Fruit fly (Drosophila melanogaster) whole organism, embryonic: Measurements from ENCODE around the gene CG31542.

Experiments used
- Abd-B ChIP-seq: fragments of 200-800 bp; sonication (Bioruptor generic); optimal IDR thresholded peaks from 2 replicates; lab custom pipeline; 2018; ENCODE audit warnings: missing biosample characterization, mild to moderate bottlenecking, missing genetic modification characterization, moderate library complexity
- Antp ChIP-seq: fragments of 200-800 bp; sonication (Bioruptor generic); optimal IDR thresholded peaks from 3 replicates; lab custom pipeline; 2016; ENCODE audit warnings: missing biosample characterization, missing genetic modification characterization
- C15 ChIP-seq: fragments of 200-800 bp; sonication (Bioruptor generic); IDR thresholded peaks from 3 replicates; pipeline ENCODE4 v1.3.6; 2022; ENCODE audit warnings: missing biosample characterization, missing genetic modification characterization
- CG1024 ChIP-seq: fragments of 200-800 bp; sonication (Bioruptor generic); IDR thresholded peaks from 2 replicates; pipeline ENCODE4 v1.3.6; 2022; ENCODE audit warnings: missing biosample characterization, missing genetic modification characterization
- CG12104 ChIP-seq: fragments of 200-800 bp; sonication (Bioruptor generic); optimal IDR thresholded peaks from 3 replicates; lab custom pipeline; 2016; ENCODE audit warnings: missing biosample characterization, missing genetic modification characterization
- CG12744 ChIP-seq: fragments of 200-800 bp; sonication (Bioruptor generic); optimal IDR thresholded peaks from 2 replicates; lab custom pipeline; 2016; ENCODE audit warnings: missing biosample characterization, missing genetic modification characterization
- CG14965 ChIP-seq: fragments of 200-800 bp; sonication (Bioruptor generic); optimal IDR thresholded peaks from 2 replicates; lab custom pipeline; 2016; ENCODE audit warnings: missing biosample characterization, missing genetic modification characterization, borderline replicate concordance
- CG15073 ChIP-seq: fragments of 200-800 bp; sonication (Bioruptor generic); optimal IDR thresholded peaks from 2 replicates; lab custom pipeline; 2016; ENCODE audit warnings: missing biosample characterization, missing genetic modification characterization
- CG15479 ChIP-seq: fragments of 200-800 bp; sonication (Bioruptor generic); optimal IDR thresholded peaks from 3 replicates; lab custom pipeline; 2019; ENCODE audit warnings: missing biosample characterization, mild to moderate bottlenecking, missing genetic modification characterization, moderate library complexity
- CG16815 ChIP-seq: fragments of 200-800 bp; sonication (Bioruptor generic); optimal IDR thresholded peaks from 3 replicates; lab custom pipeline; 2017; ENCODE audit warnings: missing biosample characterization, mild to moderate bottlenecking, missing genetic modification characterization
- CG17186 ChIP-seq: fragments of 200-800 bp; sonication (Bioruptor generic); optimal IDR thresholded peaks from 3 replicates; lab custom pipeline; 2017; ENCODE audit warnings: missing biosample characterization, missing genetic modification reagents, missing genetic modification characterization
- CG2712 ChIP-seq: fragments of 200-800 bp; optimal IDR thresholded peaks from 3 replicates; lab custom pipeline; 2019; ENCODE audit warnings: missing biosample characterization, mild to moderate bottlenecking, missing genetic modification characterization, moderate library complexity
- CG3995 ChIP-seq: fragments of 200-800 bp; sonication (Bioruptor generic); optimal IDR thresholded peaks from 3 replicates; lab custom pipeline; 2016; ENCODE audit warnings: missing biosample characterization, missing genetic modification characterization
- CG43689 ChIP-seq: fragments of 200-800 bp; sonication (Bioruptor generic); IDR thresholded peaks from 2 replicates; pipeline ENCODE4 v1.3.6; 2022; ENCODE audit warnings: missing biosample characterization, missing genetic modification characterization
- CG4707 ChIP-seq: fragments of 200-800 bp; sonication (Bioruptor generic); optimal IDR thresholded peaks from 2 replicates; lab custom pipeline; 2018; ENCODE audit warnings: missing biosample characterization, mild to moderate bottlenecking, missing genetic modification characterization, moderate library complexity
- CG4854 ChIP-seq: fragments of 200-800 bp; sonication (Bioruptor generic); optimal IDR thresholded peaks from 2 replicates; lab custom pipeline; 2016; ENCODE audit warnings: missing biosample characterization, missing genetic modification characterization, inconsistent platforms
- CG5953 ChIP-seq: fragments of 200-800 bp; sonication (Bioruptor generic); IDR thresholded peaks from 2 replicates; pipeline ENCODE4 v1.3.6; 2022; ENCODE audit warnings: missing biosample characterization, missing genetic modification characterization
- CG6683 ChIP-seq: fragments of 200-800 bp; sonication (Bioruptor generic); optimal IDR thresholded peaks from 2 replicates; lab custom pipeline; 2017; ENCODE audit warnings: missing biosample characterization, mild to moderate bottlenecking, missing genetic modification characterization, missing genetic modification reagents
- CG7786 ChIP-seq: fragments of 200-800 bp; sonication (Bioruptor generic); optimal IDR thresholded peaks from 2 replicates; lab custom pipeline; 2016; ENCODE audit warnings: missing biosample characterization, missing genetic modification characterization
- CG8359 ChIP-seq: fragments of 200-800 bp; sonication (Bioruptor generic); optimal IDR thresholded peaks from 2 replicates; lab custom pipeline; 2017; ENCODE audit warnings: missing biosample characterization, mild to moderate bottlenecking, missing genetic modification characterization, borderline replicate concordance
- CG9727 ChIP-seq: fragments of 200-800 bp; sonication (Bioruptor generic); optimal IDR thresholded peaks from 3 replicates; lab custom pipeline; 2017; ENCODE audit warnings: missing biosample characterization, mild to moderate bottlenecking, missing genetic modification characterization
- Camta ChIP-seq: fragments of 200-800 bp; sonication (Bioruptor generic); optimal IDR thresholded peaks from 2 replicates; lab custom pipeline; 2016; ENCODE audit warnings: missing biosample characterization, missing genetic modification characterization
- CkIIα-i1 ChIP-seq: fragments of 200-800 bp; sonication (Bioruptor generic); IDR thresholded peaks from 2 replicates; pipeline ENCODE4 v1.3.6; 2022; ENCODE audit warnings: missing biosample characterization, missing genetic modification characterization
- Dref ChIP-seq: fragments of 200-800 bp; sonication (Bioruptor generic); IDR thresholded peaks from 2 replicates; pipeline ENCODE4 v1.3.6; 2022; ENCODE audit warnings: missing biosample characterization, missing genetic modification characterization
- Ets97D ChIP-seq: fragments of 200-800 bp; sonication (Bioruptor generic); optimal IDR thresholded peaks from 3 replicates; lab custom pipeline; 2016; ENCODE audit warnings: missing biosample characterization, missing genetic modification characterization
- HHEX ChIP-seq: fragments of 200-800 bp; sonication (Bioruptor generic); optimal IDR thresholded peaks from 3 replicates; lab custom pipeline; 2017; ENCODE audit warnings: missing biosample characterization, mild to moderate bottlenecking, missing genetic modification characterization, missing genetic modification reagents
- Hr78 ChIP-seq, 2 experiments: fragments of 200-800 bp in 1 of 2; fragments of >200 bp in 1 of 2; sonication (Bioruptor generic) in 1 of 2; optimal IDR thresholded peaks; 2 replicates each; lab custom pipeline; 2017 to 2019; ENCODE audit warnings: missing biosample characterization in 2 of 2, missing genetic modification characterization in 2 of 2, mild to moderate bottlenecking in 1 of 2, moderate library complexity in 1 of 2
- Med ChIP-seq: fragments of 200-800 bp; sonication (Bioruptor generic); peaks from one replicate; lab custom pipeline; 2016; ENCODE audit warnings: missing biosample characterization, missing genetic modification characterization, mild to moderate bottlenecking, inconsistent platforms, moderate library complexity
- Scr ChIP-seq: fragments of 200-800 bp; sonication (Bioruptor generic); IDR thresholded peaks from 2 replicates; pipeline ENCODE4 v1.3.6; 2022; ENCODE audit warnings: missing biosample characterization, missing genetic modification characterization; ENCODE audit not compliant: partially characterized antibody
- Sox102F ChIP-seq: fragments of 200-800 bp; sonication (Bioruptor generic); optimal IDR thresholded peaks from 2 replicates; lab custom pipeline; 2018; ENCODE audit warnings: missing biosample characterization, mild to moderate bottlenecking, missing genetic modification characterization, moderate library complexity
- Vsx1 ChIP-seq: fragments of 200-800 bp; sonication (Bioruptor generic); optimal IDR thresholded peaks from 2 replicates; lab custom pipeline; 2017; ENCODE audit warnings: missing biosample characterization, mild to moderate bottlenecking, missing genetic modification characterization, missing genetic modification reagents
- btn ChIP-seq: fragments of 200-800 bp; sonication (Bioruptor generic); optimal IDR thresholded peaks from 2 replicates; lab custom pipeline; 2016; ENCODE audit warnings: missing biosample characterization, missing genetic modification characterization
- cato ChIP-seq: fragments of 200-800 bp; sonication (Bioruptor generic); optimal IDR thresholded peaks from 2 replicates; lab custom pipeline; 2016; ENCODE audit warnings: missing biosample characterization, missing genetic modification characterization, borderline replicate concordance
- caup ChIP-seq: fragments of 200-800 bp; sonication (Bioruptor generic); optimal IDR thresholded peaks from 3 replicates; lab custom pipeline; 2017; ENCODE audit warnings: missing biosample characterization, mild to moderate bottlenecking, missing genetic modification characterization, moderate library complexity; ENCODE audit not compliant: severe bottlenecking
- cg ChIP-seq: fragments of 200-800 bp; sonication (Bioruptor generic); optimal IDR thresholded peaks from 3 replicates; lab custom pipeline; 2019; ENCODE audit warnings: missing biosample characterization, mild to moderate bottlenecking, missing genetic modification characterization, moderate library complexity
- dan ChIP-seq: fragments of 200-800 bp; sonication (Bioruptor generic); IDR thresholded peaks from 2 replicates; pipeline ENCODE4 v1.3.6; 2022; ENCODE audit warnings: missing biosample characterization, missing genetic modification characterization
- fd64A ChIP-seq: fragments of 200-800 bp; sonication (Bioruptor generic); optimal IDR thresholded peaks from 3 replicates; lab custom pipeline; 2018; ENCODE audit warnings: missing biosample characterization, mild to moderate bottlenecking, missing genetic modification characterization
- inv ChIP-seq: fragments of 200-800 bp; sonication (Bioruptor generic); IDR thresholded peaks from 2 replicates; pipeline ENCODE4 v1.3.6; 2022; ENCODE audit warnings: missing biosample characterization, missing genetic modification characterization; ENCODE audit not compliant: partially characterized antibody
- knrl ChIP-seq: fragments of 200-800 bp; sonication (Bioruptor generic); IDR thresholded peaks from 3 replicates; pipeline ENCODE4 v1.3.6; 2022; ENCODE audit warnings: missing biosample characterization, missing genetic modification characterization; ENCODE audit not compliant: partially characterized antibody
- lola ChIP-seq, 3 experiments: fragments of >200 bp in 2 of 3; fragments of 200-800 bp in 1 of 3; sonication (Bioruptor generic) in 1 of 3; optimal IDR thresholded peaks; 2 replicates each; lab custom pipeline; 2017 to 2019; ENCODE audit warnings: missing biosample characterization in 3 of 3, missing genetic modification characterization in 3 of 3, mild to moderate bottlenecking in 1 of 3, moderate library complexity in 1 of 3
- nerfin-1 ChIP-seq: fragments of 200-800 bp; sonication (Bioruptor generic); optimal IDR thresholded peaks from 3 replicates; lab custom pipeline; 2019; ENCODE audit warnings: missing biosample characterization, mild to moderate bottlenecking, missing genetic modification characterization, moderate library complexity
- org-1 ChIP-seq: fragments of 200-800 bp; sonication (Bioruptor generic); optimal IDR thresholded peaks from 2 replicates; lab custom pipeline; 2017; ENCODE audit warnings: missing biosample characterization, missing genetic modification characterization
- prd ChIP-seq, 3 experiments: fragments of >200 bp in 2 of 3; fragments of 200-800 bp in 1 of 3; sonication (Bioruptor generic) in 1 of 3; optimal IDR thresholded peaks in 2 of 3; IDR thresholded peaks in 1 of 3; 2 replicates in 2 of 3; 3 replicates in 1 of 3; pipeline versions ENCODE4 v1.3.6 to Lab custom; 2017 to 2022; ENCODE audit warnings: missing biosample characterization in 1 of 3, missing genetic modification characterization in 1 of 3
- row ChIP-seq: fragments of 200-800 bp; sonication (Bioruptor generic); IDR thresholded peaks from 3 replicates; pipeline ENCODE4 v1.3.6; 2022; ENCODE audit warnings: missing biosample characterization, missing genetic modification characterization
- sr ChIP-seq: fragments of 200-800 bp; sonication (Bioruptor generic); IDR thresholded peaks from 3 replicates; pipeline ENCODE4 v1.3.6; 2022; ENCODE audit warnings: missing biosample characterization, missing genetic modification characterization
- stc ChIP-seq: fragments of 200-800 bp; sonication (Bioruptor generic); IDR thresholded peaks from 2 replicates; pipeline ENCODE4 v1.3.6; 2022; ENCODE audit warnings: missing biosample characterization, missing genetic modification characterization
- trh ChIP-seq: fragments of 200-800 bp; sonication (Bioruptor generic); optimal IDR thresholded peaks from 2 replicates; lab custom pipeline; 2016; ENCODE audit warnings: missing biosample characterization, missing genetic modification characterization

CG31542 gene

DNA sequence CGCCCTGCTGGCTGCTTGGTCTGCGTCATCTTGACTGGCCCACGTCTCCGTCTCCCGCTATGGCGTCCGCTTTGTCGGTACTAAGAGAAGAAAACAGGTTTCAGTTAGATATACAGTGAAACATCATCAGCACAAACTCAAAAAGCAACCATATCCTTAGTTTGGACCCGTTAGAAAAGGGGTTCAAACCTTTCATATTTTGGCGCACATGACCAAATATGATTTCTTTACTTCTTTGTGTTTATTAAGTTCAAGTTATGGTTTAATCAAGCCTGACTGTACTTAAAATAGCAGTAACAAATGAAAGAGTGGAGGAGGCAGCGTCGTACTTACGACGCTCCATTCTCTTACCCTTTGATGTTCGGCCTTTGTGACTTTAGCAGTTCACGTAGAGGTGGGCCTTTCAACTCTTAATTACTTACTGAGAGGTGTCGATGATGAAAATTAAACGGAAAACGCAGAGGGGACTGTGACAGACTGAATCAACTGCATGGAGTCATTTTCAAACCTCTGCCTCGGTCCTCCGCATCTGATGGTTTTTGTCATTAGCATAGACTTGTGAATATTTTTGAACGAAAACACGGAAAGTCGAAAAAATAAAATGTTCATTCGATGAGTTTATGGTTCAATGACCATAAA lies 7.5 kb upstream of the CG31542 start (continued):
- peak; percentile 77 for TF ChIP-seq CG1024
- peak; percentile 65 for TF ChIP-seq CG4854
- TF ChIP-seq Med (GFP tag; lab: Kevin White, UChicago), result peak; percentile 98
- TF ChIP-seq Sox102F (GFP tag; lab: Kevin White, UChicago), result peak; percentile 88
- TF ChIP-seq fd64A (GFP tag; lab: Kevin White, UChicago), result peak; percentile 63
- TF ChIP-seq CG4707 (GFP tag; lab: Kevin White, UChicago), result peak; percentile 40
- peak; percentile 88 for TF ChIP-seq stc (GFP tag; lab: Robert Waterston, UW)
- peak; percentile 76 for TF ChIP-seq HHEX
- peak; percentile 84 for TF ChIP-seq CG7786 (GFP tag; lab: Kevin White, UChicago)
- peak; percentile 38 for TF ChIP-seq CG8359
- peak; percentile 72; the same call in 1 of the 3 replicates for TF ChIP-seq C15 (GFP tag; lab: Robert Waterston, UW)
- TF ChIP-seq CG16815 (GFP tag; lab: Kevin White, UChicago), result peak; percentile 68
- 0 out of 2 replicates have a peak, but pooled peaks have one; percentile 21 for TF ChIP-seq Dref
- peak; percentile 61 for TF ChIP-seq CG12744
- TF ChIP-seq Vsx1 (GFP tag; lab: Kevin White, UChicago), result peak; percentile 62
- peak; percentile 60 for TF ChIP-seq btn
- TF ChIP-seq Ets97D (GFP tag; lab: Kevin White, UChicago), result peak; percentile 43
- no peak for TF ChIP-seq trh
- TF ChIP-seq sr (GFP tag; lab: Robert Waterston, UW), result peak; percentile 63; the same call in 1 of the 3 replicates
- peak; percentile 76 for TF ChIP-seq CG43689 (GFP tag; lab: Robert Waterston, UW)
- TF ChIP-seq CkIIα-i1 (GFP tag; lab: Robert Waterston, UW), result peak; percentile 66; the same call in 1 of the 2 replicates
- TF ChIP-seq CG15073 (GFP tag; lab: Kevin White, UChicago), result peak; percentile 11
- TF ChIP-seq Scr (GFP tag; lab: Robert Waterston, UW), result 0 out of 2 replicates have a peak, but pooled peaks have one; percentile 19
- TF ChIP-seq Antp (GFP tag; lab: Kevin White, UChicago), result peak; percentile 91
- TF ChIP-seq cato (GFP tag; lab: Kevin White, UChicago), result peak; percentile 46
- TF ChIP-seq Abd-B (GFP tag; lab: Kevin White, UChicago), result peak; percentile 68
- TF ChIP-seq caup (GFP tag; lab: Kevin White, UChicago), result peak; percentile 79
- TF ChIP-seq row (GFP tag; lab: Robert Waterston, UW), result peak; percentile 87
- TF ChIP-seq Hr78 (GFP tag; optimal IDR thresholded peaks at IDR 0.05; lab: Kevin White, UChicago), result peak in 1 of 2 experiments; percentile 84
- peak in 1 of 3 experiments; percentile 60 for TF ChIP-seq lola (GFP tag; optimal IDR thresholded peaks at IDR 0.05; lab: Kevin White, UChicago)
- TF ChIP-seq CG2712 (tag; lab: Kevin White, UChicago), result peak; percentile 87
- TF ChIP-seq CG9727 (GFP tag; lab: Kevin White, UChicago), result peak; percentile 66
- TF ChIP-seq dan (GFP tag; lab: Robert Waterston, UW), result no peak
- no peak for TF ChIP-seq CG15479
- TF ChIP-seq CG14965 (GFP tag; lab: Kevin White, UChicago), result no peak
- no peak for TF ChIP-seq CG17186 (GFP tag; lab: Kevin White, UChicago)
- peak; percentile 81 for TF ChIP-seq org-1 (GFP tag; lab: Kevin White, UChicago)
- TF ChIP-seq knrl, result no peak
- TF ChIP-seq CG6683 (GFP tag; lab: Kevin White, UChicago), result peak; percentile 48
- no peak for TF ChIP-seq cg (GFP tag; lab: Kevin White, UChicago)
- peak; percentile 18 for TF ChIP-seq CG12104 (GFP tag; lab: Kevin White, UChicago)
- TF ChIP-seq Camta (GFP tag; lab: Kevin White, UChicago), result peak; percentile 79
- peak; percentile 13 for TF ChIP-seq CG3995
- peak; percentile 47 for TF ChIP-seq nerfin-1
- TF ChIP-seq prd (optimal IDR thresholded peaks at IDR 0.05; lab: Kevin White, UChicago), result no peak
- TF ChIP-seq prd (GFP tag; IDR thresholded peaks at IDR 0.05; lab: Robert Waterston, UW), result peak; percentile 89
- no peak for TF ChIP-seq inv
- peak; percentile 71 for TF ChIP-seq CG5953 (GFP tag; lab: Robert Waterston, UW)
